Fruit fly (Drosophila melanogaster): ENCODE results near the gene CG7384.

CG7384 gene

DNA sequence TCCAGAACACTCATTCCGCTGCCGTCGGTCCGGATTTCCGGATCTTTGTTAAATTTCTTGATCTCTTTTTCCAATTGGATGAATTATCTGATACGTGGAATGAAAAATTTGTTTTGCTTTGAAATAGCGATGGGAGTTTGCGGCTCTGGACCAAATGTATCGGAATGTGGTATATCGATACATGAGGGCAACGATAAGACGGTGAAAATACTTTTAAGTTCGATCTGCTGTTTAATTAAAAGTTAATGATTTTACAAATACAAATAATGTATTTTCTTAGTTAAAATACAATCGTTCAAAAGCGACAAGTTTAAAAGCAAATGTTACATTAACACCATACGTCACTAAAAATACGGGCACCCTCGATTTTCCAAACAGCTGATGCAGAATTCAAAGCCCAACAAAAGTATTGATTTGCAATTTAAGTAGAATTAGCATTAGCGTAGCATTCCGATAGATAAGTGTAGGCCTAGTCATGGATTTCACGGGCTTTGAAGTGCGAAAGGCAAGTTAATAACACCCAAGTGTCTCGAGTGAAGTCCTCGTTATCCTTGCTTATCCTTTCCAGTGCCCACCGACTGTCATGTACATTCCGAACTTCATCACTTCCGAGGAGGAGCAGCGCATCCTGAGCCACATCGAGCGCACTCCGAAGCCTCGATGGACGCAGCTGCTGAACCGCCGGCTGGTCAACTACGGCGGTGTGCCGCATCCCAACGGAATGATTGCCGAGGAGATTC lies 21.6 kb downstream of the CG7384 start, which contains the start of the genes Cog4 and CG6144 (continued):
- TF ChIP-seq Hmr (GFP tag; optimal IDR thresholded peaks at IDR 0.05), result no peak
- TF ChIP-seq CG2875 (GFP tag; optimal IDR thresholded peaks at IDR 0.05), result no peak
- no peak for TF ChIP-seq tup (GFP tag; optimal IDR thresholded peaks at IDR 0.05)
- no peak for TF ChIP-seq HLH54F (GFP tag; optimal IDR thresholded peaks at IDR 0.05)
- TF ChIP-seq H15 (GFP tag; IDR thresholded peaks at IDR 0.05), result no peak
- no peak for TF ChIP-seq Gsc (GFP tag; IDR thresholded peaks at IDR 0.05)
- no peak for TF ChIP-seq emc (GFP tag; optimal IDR thresholded peaks at IDR 0.05)
- TF ChIP-seq row (GFP tag; IDR thresholded peaks at IDR 0.05), result peak; percentile 84
- no peak for TF ChIP-seq mirr (GFP tag; optimal IDR thresholded peaks at IDR 0.05)
- no peak for TF ChIP-seq CG11696 (GFP tag; IDR thresholded peaks at IDR 0.05)
- no peak for TF ChIP-seq B-H2 (GFP tag; optimal IDR thresholded peaks at IDR 0.05)
- no peak for TF ChIP-seq CG2889 (GFP tag; IDR thresholded peaks at IDR 0.05)
- TF ChIP-seq Elba2 (GFP tag; optimal IDR thresholded peaks at IDR 0.05), result peak; percentile 68
- peak; percentile 63 for TF ChIP-seq grn (GFP tag; optimal IDR thresholded peaks at IDR 0.05)
- peak; percentile 91 for TF ChIP-seq onecut (GFP tag; IDR thresholded peaks at IDR 0.05)
- TF ChIP-seq nerfin-2 (GFP tag; IDR thresholded peaks at IDR 0.05; ENCODE audit: partially characterized antibody), result peak; percentile 51; the same call in 1 of the 2 replicates
- no peak for TF ChIP-seq CG15601 (tag; optimal IDR thresholded peaks at IDR 0.05)
- TF ChIP-seq CkIIα-i1 (GFP tag; IDR thresholded peaks at IDR 0.05), result no peak
- TF ChIP-seq CG9609 (GFP tag; optimal IDR thresholded peaks at IDR 0.05), result no peak
- TF ChIP-seq pzg (GFP tag; optimal IDR thresholded peaks at IDR 0.05), result peak; percentile 61
- no peak for TF ChIP-seq da (GFP tag; optimal IDR thresholded peaks at IDR 0.05)
- no peak for TF ChIP-seq GATAe (GFP tag; conservative IDR thresholded peaks at IDR 0.05)
- TF ChIP-seq ewg (GFP tag; optimal IDR thresholded peaks at IDR 0.05), result no peak
- TF ChIP-seq Dfd (GFP tag; optimal IDR thresholded peaks at IDR 0.05), result no peak
- TF ChIP-seq CoRest (tag; optimal IDR thresholded peaks at IDR 0.05), result no peak
- no peak for TF ChIP-seq ase (GFP tag; IDR thresholded peaks at IDR 0.05)
- no peak for TF ChIP-seq gsb-n (tag; optimal IDR thresholded peaks at IDR 0.05)
- TF ChIP-seq exex (tag; optimal IDR thresholded peaks at IDR 0.05), result no peak
- no peak for TF ChIP-seq CG30431 (GFP tag; optimal IDR thresholded peaks at IDR 0.05)
- TF ChIP-seq CG32772 (GFP tag; IDR thresholded peaks at IDR 0.05), result 0 out of 2 replicates have a peak, but pooled peaks have one; percentile 12
- 0 out of 2 replicates have a peak, but pooled peaks have one; percentile 33 for TF ChIP-seq Rfx (GFP tag; IDR thresholded peaks at IDR 0.05)
- peak; percentile 55 for TF ChIP-seq CG4617 (GFP tag; optimal IDR thresholded peaks at IDR 0.05; ENCODE audit: borderline replicate concordance)
- TF ChIP-seq sima (GFP tag; optimal IDR thresholded peaks at IDR 0.05), result no peak
- no peak for TF ChIP-seq Jarid2 (GFP tag; optimal IDR thresholded peaks at IDR 0.05)
- no peak for TF ChIP-seq CG1024 (GFP tag; IDR thresholded peaks at IDR 0.05)
- TF ChIP-seq ERR (GFP tag; optimal IDR thresholded peaks at IDR 0.05), result no peak
- peak; percentile 68 to 95 for TF ChIP-seq crp (GFP tag; optimal IDR thresholded peaks at IDR 0.05)
- peak; percentile 72 for TF ChIP-seq Bgb (GFP tag; IDR thresholded peaks at IDR 0.05; ENCODE audit: partially characterized antibody)
- peak; percentile 63 for TF ChIP-seq CG2129 (GFP tag; IDR thresholded peaks at IDR 0.05; ENCODE audit: partially characterized antibody)
- TF ChIP-seq CG13287 (GFP tag; IDR thresholded peaks at IDR 0.05; ENCODE audit: partially characterized antibody), result peak; percentile 88
- TF ChIP-seq ac (GFP tag; optimal IDR thresholded peaks at IDR 0.05), result no peak
- no peak for TF ChIP-seq CG5245 (GFP tag; optimal IDR thresholded peaks at IDR 0.05)
- no peak for TF ChIP-seq CG17802 (tag; optimal IDR thresholded peaks at IDR 0.05)
- TF ChIP-seq lov (optimal IDR thresholded peaks at IDR 0.05), result no peak
- no peak for TF ChIP-seq lov (GFP tag; IDR thresholded peaks at IDR 0.05)
- TF ChIP-seq vfl (GFP tag; optimal IDR thresholded peaks at IDR 0.05), result no peak
- peak; percentile 82; the same call in 1 of the 2 replicates for TF ChIP-seq ranshi (GFP tag; IDR thresholded peaks at IDR 0.05)
- no peak for TF ChIP-seq CG11093 (GFP tag; IDR thresholded peaks at IDR 0.05)
- TF ChIP-seq CG10366 (GFP tag; IDR thresholded peaks at IDR 0.05), result peak; percentile 13; the same call in 1 of the 2 replicates
- no peak for TF ChIP-seq jing (GFP tag; optimal IDR thresholded peaks at IDR 0.05)
